Fruit fly (Drosophila melanogaster) whole organism: Measurements from ENCODE around the gene CG4757.

Experiments
- CG8478 ChIP-seq: fragments of >200 bp; optimal IDR thresholded peaks from 2 replicates; lab custom pipeline; 2018; ENCODE audit warnings: inconsistent platforms
- Dll ChIP-seq: fragments of >200 bp; optimal IDR thresholded peaks from 2 replicates; lab custom pipeline; 2017
- EcR ChIP-seq, 2 experiments: fragments of >200 bp; optimal IDR thresholded peaks; 2 replicates each; lab custom pipeline; 2017; ENCODE audit warnings: missing biosample characterization in 2 of 2, missing genetic modification characterization in 2 of 2, missing genetic modification reagents in 2 of 2
- pan ChIP-seq: fragments of >200 bp; optimal IDR thresholded peaks from 2 replicates; lab custom pipeline; 2017
- psq ChIP-seq: fragments of >200 bp; optimal IDR thresholded peaks from 2 replicates; lab custom pipeline; 2017

DNA sequence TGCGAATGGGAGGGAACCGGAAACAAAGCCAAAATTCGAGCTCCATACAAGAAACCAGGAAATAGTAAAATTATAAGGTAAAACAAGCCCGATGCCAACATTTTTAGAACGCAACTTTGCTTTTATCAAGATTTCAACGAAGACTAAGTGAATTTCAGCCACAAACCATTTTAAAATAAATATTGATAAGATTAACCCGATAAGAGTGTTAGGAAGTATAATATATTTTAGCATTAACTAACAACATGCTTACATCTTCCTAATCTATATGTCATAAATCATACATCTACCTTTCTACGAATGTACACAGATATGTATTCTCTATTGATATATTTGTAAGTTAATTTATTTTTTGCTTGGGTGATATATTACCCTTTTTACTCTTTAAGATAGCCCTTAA, 5.0 kb downstream of the CG4757 start, which contains the start of gene Ugt35E1:
- TF ChIP-seq CG8478 (no peak), psq (lab: Kevin White, UChicago) (no peak), pan (lab: Kevin White, UChicago) (no peak), EcR (GFP tag; optimal IDR thresholded peaks at IDR 0.05; lab: Kevin White, UChicago) (no peak), Dll (lab: Kevin White, UChicago) (no peak)
